Fruit fly (Drosophila melanogaster) whole organism, embryonic: ENCODE results near the gene CG8675.

Source experiments
- BEAF-32 ChIP-seq: fragments of 200-800 bp; sonication (Bioruptor generic); optimal IDR thresholded peaks from 3 replicates; lab custom pipeline; 2017; ENCODE audit warnings: missing biosample characterization, missing genetic modification characterization, mild to moderate bottlenecking, moderate library complexity, missing genetic modification reagents
- CG10321 ChIP-seq: fragments of 200-800 bp; sonication (Bioruptor generic); IDR thresholded peaks from 2 replicates; pipeline ENCODE4 v1.3.6; 2022; ENCODE audit warnings: missing biosample characterization, missing genetic modification characterization
- CG14710 ChIP-seq: fragments of 200-800 bp; sonication (Bioruptor generic); optimal IDR thresholded peaks from 3 replicates; lab custom pipeline; 2019; ENCODE audit warnings: missing biosample characterization, mild to moderate bottlenecking, missing genetic modification characterization, moderate library complexity
- CG15479 ChIP-seq: fragments of 200-800 bp; sonication (Bioruptor generic); optimal IDR thresholded peaks from 3 replicates; lab custom pipeline; 2019; ENCODE audit warnings: missing biosample characterization, mild to moderate bottlenecking, missing genetic modification characterization, moderate library complexity
- CG5245 ChIP-seq: fragments of 200-800 bp; sonication (Bioruptor generic); optimal IDR thresholded peaks from 3 replicates; lab custom pipeline; 2016; ENCODE audit warnings: missing biosample characterization, missing genetic modification characterization
- CG7963 ChIP-seq: fragments of 200-800 bp; sonication (Bioruptor generic); IDR thresholded peaks from 3 replicates; pipeline ENCODE4 v1.3.6; 2022; ENCODE audit warnings: missing biosample characterization, missing genetic modification characterization; ENCODE audit not compliant: partially characterized antibody
- Hand ChIP-seq: fragments of 200-800 bp; sonication (Bioruptor generic); optimal IDR thresholded peaks from 2 replicates; lab custom pipeline; 2017; ENCODE audit warnings: mild to moderate bottlenecking, missing biosample characterization, missing genetic modification reagents, missing genetic modification characterization
- danr ChIP-seq: fragments of 200-800 bp; sonication (Bioruptor generic); IDR thresholded peaks from 2 replicates; pipeline ENCODE4 v1.3.6; 2022; ENCODE audit warnings: missing biosample characterization, missing genetic modification characterization
- eyg ChIP-seq: fragments of 200-800 bp; sonication (Bioruptor generic); optimal IDR thresholded peaks from 3 replicates; lab custom pipeline; 2016; ENCODE audit warnings: missing biosample characterization, missing genetic modification characterization
- stwl ChIP-seq: fragments of 200-800 bp; sonication (Bioruptor generic); optimal IDR thresholded peaks from 3 replicates; lab custom pipeline; 2018; ENCODE audit warnings: missing biosample characterization, mild to moderate bottlenecking, missing genetic modification characterization, moderate library complexity
- usp ChIP-seq: fragments of >200 bp; optimal IDR thresholded peaks from 2 replicates; lab custom pipeline; 2017; ENCODE audit warnings: missing biosample characterization, missing genetic modification characterization

DNA sequence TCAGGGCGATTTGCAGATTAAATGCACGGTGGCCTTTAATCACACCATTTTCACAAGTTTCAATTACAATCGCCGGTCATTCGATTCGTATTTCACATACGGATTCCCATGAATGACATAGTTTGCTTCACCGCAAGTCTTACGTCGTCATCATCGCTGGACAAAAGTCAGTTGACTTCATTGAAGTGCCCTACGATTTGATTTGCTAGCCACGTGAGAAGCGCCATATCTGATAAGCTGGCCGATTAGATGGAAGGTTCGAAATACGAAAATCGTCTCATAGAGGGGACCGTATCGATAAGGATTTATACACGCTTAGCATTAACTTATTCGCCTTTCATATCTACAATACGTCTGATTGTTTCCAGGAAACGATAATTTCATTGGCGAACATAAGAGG lies 35.8 kb upstream of the CG8675 start:
- TF ChIP-seq Hand (GFP tag; lab: Kevin White, UChicago) (no peak), CG5245 (GFP tag; lab: Kevin White, UChicago) (no peak), CG10321 (no peak), usp (GFP tag; lab: Kevin White, UChicago) (no peak), CG7963 (GFP tag; lab: Robert Waterston, UW) (no peak), eyg (no peak), BEAF-32 (GFP tag; lab: Kevin White, UChicago) (no peak), CG15479 (GFP tag; lab: Kevin White, UChicago) (no peak), danr (GFP tag; lab: Robert Waterston, UW) (no peak), stwl (no peak), CG14710 (tag; lab: Kevin White, UChicago) (no peak)
